Worm (Caenorhabditis elegans) whole organism, L4/young adult: Measurements from ENCODE around the gene rom-2.

Experiments used
- W03F9.2 ChIP-seq: fragments of 150-350 bp; optimal IDR thresholded peaks from 2 replicates; lab custom pipeline; 2014; ENCODE audit warnings: missing biosample characterization, missing genetic modification characterization
- dao-5 ChIP-seq: sonication (generic microtip); optimal IDR thresholded peaks from 2 replicates; lab custom pipeline; 2016; ENCODE audit warnings: missing genotype, missing genetic modification characterization, moderate library complexity, missing compliant biosample characterization
- him-1 ChIP-seq: sonication (generic microtip); optimal IDR thresholded peaks from 2 replicates; lab custom pipeline; 2016; ENCODE audit warnings: missing genotype, missing genetic modification reagents, missing genetic modification characterization, missing compliant biosample characterization

Gene rom-2

DNA sequence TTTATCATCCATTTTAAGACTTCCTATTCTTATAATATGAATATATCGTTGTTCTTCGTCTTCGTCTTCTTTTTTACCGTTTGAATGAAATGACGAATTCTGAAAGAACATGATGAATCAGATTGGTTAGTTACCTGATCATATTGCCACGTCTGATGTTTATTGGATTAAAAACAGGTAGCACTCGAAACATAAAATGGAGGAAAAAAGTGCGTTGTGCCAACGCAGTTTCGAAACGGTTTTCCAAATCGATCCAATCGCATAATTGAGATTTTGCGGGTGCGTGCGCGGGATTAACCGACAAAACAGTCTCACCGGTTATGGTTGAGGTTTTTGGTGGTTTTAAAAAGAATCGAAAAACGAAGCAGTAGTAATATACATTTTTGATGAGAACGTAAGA is at the start of gene rom-2:
rom-2 (minus strand) TSS at position 101 of the 400 bp plus-strand sequence.
- TF ChIP-seq him-1 = no peak
- TF ChIP-seq dao-5 (tag; lab: Kevin White, UChicago) = no peak
- no peak for TF ChIP-seq W03F9.2 (tag; lab: Kevin White, UChicago)

DNA sequence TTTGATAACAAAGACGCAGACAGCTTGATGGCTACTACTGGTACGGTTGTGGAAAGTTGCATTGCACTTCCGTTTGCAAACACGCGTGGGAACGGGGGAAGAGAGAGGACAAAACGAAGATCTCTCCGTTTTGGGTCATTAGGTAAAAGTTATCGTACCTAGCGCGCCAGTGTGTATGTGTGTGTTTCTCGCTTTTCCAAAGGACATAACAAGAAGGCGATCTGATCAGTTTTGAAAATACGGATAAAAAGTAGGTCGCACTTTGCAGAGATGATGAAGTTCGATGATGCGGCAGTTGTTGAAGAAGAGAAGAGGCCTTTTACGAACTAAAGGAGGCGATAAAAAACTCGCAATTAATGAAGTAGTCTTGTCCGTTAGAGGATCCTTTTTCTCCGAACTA is 49.6 kb upstream of the rom-2 start:
- no peak for TF ChIP-seq dao-5 (tag; lab: Kevin White, UChicago)
- no peak for TF ChIP-seq him-1
- no peak for TF ChIP-seq W03F9.2 (tag; lab: Kevin White, UChicago)

DNA sequence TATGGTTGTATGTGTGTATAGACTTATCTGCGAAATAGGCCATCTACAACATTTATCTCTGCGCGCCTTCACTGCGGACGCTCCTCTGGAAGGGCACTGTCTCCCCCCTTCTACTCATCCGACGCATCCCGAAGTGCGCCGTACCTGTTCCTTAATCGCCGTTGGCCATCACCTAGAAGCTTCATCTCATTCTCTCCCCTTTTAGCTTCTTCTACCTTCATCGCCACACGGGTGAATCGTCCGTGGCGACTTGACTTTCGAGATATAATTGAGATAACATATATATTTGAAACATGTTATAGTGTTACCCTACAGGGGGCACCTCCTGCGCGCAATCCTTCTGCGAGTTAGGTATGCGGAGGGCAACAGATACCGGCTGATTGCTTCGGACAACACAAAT is 46.6 kb upstream of the rom-2 start:
- TF ChIP-seq him-1 (no peak), W03F9.2 (tag; lab: Kevin White, UChicago) (no peak), dao-5 (tag; lab: Kevin White, UChicago) (no peak)

DNA sequence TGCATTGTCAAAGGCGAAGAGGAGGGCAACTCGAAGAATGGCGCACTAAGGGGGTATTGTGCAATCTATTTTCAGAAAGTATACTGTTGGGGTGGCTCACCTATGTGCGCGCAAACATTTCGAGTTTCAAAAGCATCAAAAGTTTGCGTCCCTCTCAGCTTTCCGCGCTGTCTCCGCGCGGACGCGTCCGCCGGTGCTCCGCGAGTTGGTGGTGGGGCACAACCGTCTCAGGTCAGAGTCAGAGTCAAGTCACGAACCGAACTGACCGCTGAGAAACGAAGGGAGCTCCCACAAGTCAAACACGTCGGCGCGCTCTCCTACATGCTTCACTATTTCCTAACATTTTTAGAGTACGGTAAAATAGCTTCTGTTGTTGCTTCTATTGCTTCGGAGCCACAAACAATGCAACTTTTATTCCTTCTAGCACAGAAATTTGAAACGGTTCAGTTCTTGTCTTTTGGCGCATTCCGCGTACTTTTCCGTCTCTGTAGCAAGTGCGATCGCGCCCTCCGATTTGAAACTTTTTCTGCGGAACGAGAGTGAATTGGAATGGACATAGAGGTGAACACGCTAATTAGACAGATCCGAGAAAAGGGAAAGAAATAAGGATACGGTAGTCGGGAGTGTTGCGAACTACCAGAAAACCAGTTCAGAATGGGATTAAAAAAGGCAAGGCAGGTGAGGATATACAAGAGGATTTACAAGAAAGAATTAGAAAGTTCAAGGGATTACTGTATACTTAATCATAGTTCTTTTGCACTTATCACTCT is 44.0 kb upstream of the rom-2 start:
- TF ChIP-seq dao-5 (tag; lab: Kevin White, UChicago) = no peak
- no peak for TF ChIP-seq W03F9.2 (tag; lab: Kevin White, UChicago)

DNA sequence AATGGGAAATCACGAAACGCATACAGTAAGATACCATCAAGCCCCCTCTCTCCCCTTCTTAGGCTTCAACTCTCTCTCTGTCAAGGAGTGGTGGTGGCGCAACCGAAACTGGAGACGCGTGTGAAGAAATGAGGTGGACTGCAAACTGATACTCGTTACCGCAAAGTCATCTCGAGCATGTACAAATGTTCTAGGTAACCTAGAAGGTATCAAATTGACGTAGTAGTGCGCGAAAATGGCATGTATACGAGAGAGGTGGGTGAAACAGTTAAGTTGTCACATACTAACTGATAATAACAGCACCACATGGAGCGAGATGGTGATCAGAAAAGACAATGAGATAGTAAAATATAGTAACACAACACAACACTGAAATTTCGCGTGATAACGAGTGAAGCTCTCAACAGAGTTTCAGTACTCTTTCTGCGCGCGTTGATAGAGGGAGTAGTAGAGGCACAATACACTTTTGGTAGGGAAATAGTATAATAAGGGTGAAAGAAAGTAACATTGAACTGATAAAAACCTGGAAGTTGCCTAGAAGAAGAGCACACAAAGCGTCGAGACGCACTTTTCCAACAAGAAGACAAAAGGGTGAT is 42.8 kb upstream of the rom-2 start:
- TF ChIP-seq W03F9.2 (tag; lab: Kevin White, UChicago) (no peak), dao-5 (tag; lab: Kevin White, UChicago) (no peak)

DNA sequence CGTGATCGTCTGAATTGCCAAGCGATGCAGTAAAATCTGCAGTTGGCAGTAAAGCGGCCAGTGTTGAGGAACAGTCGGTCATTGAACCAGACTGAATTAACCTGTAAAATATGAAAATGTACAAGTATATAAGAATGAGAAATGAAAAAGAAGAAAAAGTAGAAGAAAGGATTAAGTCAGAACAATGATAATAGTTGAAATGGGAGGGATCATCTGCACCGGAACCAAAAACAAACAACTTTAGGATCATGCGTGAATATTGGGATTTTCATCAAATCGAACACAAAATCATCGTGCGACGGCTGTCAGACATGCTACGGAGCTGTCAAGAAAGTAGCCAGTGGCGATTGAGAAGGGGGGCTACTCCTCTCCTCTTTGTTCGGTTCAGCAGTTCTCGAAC is 41.6 kb upstream of the rom-2 start, which contains the start of gene gei-13:
gei-13 (minus strand) TSS at position 101 of the 400 bp plus-strand sequence.
- TF ChIP-seq W03F9.2 (tag; lab: Kevin White, UChicago) = no peak
- TF ChIP-seq him-1 = no peak
- TF ChIP-seq dao-5 (tag; lab: Kevin White, UChicago) = no peak

DNA sequence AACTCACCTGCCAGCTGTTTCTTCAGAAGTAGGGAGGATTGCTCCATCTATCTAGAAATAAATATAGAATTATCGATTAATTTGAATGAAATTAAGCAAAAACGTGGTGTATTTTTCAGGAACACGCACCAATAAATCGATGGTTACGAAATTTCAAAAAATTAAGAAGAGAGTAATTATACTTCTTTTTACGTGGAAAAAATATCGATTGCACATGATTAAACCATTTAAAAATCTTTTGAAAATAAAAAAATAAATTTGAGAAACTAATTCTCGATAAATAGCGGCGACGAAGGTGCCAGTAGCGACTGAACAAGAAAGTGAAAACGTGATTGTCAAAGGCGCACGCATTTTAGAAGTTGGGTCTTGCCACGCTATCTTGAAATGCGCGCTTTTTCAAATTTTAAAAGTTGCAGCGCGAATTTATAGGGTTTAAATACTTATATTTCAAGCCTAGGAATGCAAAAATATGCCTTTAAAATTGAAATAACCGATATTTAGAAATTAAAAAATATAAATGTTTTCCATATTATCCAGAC is 35.7 kb upstream of the rom-2 start, which contains the start of gene ubc-7:
ubc-7 (minus strand) TSS at position 51 of the 539 bp plus-strand sequence.
- no peak for TF ChIP-seq dao-5 (tag; lab: Kevin White, UChicago)
- no peak for TF ChIP-seq him-1
- TF ChIP-seq W03F9.2 (tag; lab: Kevin White, UChicago) = peak; percentile 79

DNA sequence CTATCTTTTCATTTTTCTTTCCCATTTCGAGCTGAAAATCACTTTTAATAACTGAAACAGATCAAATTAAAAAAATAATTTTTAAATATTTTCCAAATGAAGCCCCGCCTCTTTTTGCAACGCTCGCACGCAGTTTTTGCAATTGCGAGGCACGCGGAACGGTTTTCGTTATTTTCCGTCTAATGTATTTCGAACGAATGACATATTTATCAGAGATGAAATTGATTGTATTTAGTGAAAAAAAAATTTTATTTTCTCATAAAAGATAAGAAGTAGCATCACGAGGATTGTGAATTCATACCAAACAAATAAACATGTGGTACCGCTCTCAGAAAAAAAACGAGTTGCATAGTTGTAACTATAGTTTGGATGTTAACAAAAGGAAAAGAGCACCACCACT is 34.4 kb upstream of the rom-2 start, which contains the start of gene rpac-19:
rpac-19 (minus strand) TSS at position 31 of the 400 bp plus-strand sequence.
- TF ChIP-seq W03F9.2 (tag; lab: Kevin White, UChicago) = peak; percentile 74
- no peak for TF ChIP-seq him-1

DNA sequence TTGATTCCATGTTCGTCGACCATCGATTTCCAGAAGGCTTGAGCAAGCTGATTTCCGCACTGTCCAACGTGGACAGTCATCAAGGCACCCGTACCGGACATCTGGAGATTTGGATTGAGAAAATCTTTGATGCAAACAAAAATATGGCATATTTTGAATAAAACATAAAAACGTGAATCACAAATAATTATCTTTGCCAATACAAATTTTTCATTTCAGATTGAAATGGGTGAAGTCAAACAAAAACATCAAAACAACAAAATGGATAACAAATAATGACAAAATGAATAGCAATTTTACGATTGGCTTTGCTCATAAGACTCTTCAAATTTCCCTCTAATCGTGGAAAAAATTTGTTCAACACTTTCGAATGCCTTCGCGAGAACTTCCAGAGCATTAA is 33.6 kb upstream of the rom-2 start, which contains the start of gene tbg-1:
tbg-1 (minus strand) TSS at position 101 of the 400 bp plus-strand sequence.
- TF ChIP-seq W03F9.2 (tag; lab: Kevin White, UChicago) = no peak
- no peak for TF ChIP-seq dao-5 (tag; lab: Kevin White, UChicago)
- no peak for TF ChIP-seq him-1

DNA sequence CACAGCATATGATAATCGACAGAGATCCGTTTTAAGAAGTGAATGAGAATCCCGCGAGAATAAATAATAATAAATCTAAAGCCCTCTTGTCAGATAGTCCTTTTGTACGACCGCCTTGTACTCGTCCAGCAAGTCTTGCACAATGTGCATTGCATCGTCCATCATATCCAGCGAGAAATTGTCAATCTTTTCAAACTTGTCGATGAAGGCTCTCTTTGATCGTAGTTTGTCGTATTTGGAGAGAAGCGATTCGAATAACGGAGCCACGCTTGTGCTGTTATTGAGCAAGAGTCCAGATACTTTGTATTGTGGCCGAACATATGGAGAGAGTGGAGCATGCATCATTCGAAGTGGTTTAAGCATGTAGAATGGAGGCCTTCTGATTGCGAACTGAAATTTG is 31.1 kb upstream of the rom-2 start:
- TF ChIP-seq W03F9.2 (tag; lab: Kevin White, UChicago) = no peak
- no peak for TF ChIP-seq dao-5 (tag; lab: Kevin White, UChicago)
- no peak for TF ChIP-seq him-1

DNA sequence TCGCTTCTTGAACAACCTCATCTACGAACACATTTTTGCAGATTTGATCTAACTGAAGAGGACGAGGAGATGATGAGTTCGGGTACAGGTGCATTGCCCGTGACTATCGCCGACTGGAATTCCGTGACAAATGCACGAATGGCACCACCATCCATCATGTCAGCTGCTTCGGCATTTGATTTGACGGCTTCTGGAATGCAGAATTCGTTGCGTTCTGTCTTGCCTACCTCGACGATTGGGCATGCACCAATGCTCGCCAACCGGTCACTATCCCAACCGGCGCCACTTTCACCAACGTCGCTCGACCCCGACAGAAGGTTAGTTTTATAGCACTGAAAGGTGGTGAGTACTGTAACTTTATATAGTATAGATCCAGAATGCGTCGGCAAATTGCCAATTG is 28.0 kb upstream of the rom-2 start:
- no peak for TF ChIP-seq W03F9.2 (tag; lab: Kevin White, UChicago)

DNA sequence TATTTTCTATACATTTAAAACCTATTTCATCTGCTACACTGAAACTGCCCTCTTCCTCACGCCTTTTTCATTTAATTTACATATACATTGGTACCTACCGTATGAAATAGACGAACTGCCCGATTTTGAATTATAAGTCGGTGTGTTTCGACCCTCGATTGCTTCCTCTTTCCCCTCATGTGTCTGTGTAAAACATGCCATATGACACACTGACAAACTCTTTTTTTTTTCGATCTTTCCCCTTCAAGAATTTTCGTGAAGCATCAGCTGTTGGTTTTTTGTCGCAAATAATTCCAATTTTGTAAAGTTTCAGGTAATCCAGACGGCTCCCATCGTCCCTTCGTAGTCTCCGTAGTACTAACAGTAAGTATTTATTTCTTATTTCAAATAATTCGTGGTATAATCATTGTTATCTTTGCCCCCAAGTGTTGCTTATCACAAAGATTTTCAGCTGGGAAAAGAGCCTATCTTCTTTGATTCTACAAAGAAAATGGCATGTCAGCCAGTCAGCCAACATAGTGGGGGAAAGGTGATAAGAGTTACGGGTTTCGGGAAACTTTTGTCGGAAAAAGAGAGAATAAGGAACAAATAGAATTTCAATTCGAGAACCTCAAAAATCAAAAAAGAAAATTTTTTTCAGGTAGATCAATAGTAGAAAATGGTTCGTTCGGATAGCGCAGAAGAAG is 26.5 kb upstream of the rom-2 start:
- TF ChIP-seq W03F9.2 (tag; lab: Kevin White, UChicago) (no peak), him-1 (no peak), dao-5 (tag; lab: Kevin White, UChicago) (no peak)

DNA sequence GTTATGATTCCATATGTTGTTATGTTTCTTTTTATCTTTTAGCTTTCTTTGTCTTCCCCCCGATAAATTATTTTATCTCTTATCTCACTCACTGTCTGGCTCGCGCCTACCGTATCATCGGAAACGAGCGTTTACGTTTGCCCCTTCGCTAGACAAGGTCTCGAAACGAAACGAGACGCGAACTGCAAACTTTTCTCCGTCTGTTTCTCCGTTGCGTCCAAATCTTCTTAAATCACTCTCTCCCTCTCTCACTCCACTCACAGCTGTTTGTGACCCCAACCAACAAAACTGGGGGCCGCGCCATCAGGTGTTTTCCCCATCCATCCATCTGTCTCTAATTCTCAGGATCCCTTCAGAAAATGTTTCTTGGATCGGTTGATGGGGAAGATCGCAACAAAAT is 24.7 kb upstream of the rom-2 start:
- TF ChIP-seq dao-5 (tag; lab: Kevin White, UChicago) = no peak
- TF ChIP-seq him-1 = no peak
- TF ChIP-seq W03F9.2 (tag; lab: Kevin White, UChicago) = no peak
